Worm (Caenorhabditis elegans) whole organism, mixed stage, embryonic: ENCODE data around the gene spe-26.

Source experiments
- elt-3 ChIP-seq: fragments of 150-350 bp; optimal IDR thresholded peaks from 2 replicates; lab custom pipeline; 2014; ENCODE audit warnings: missing biosample characterization, missing genetic modification characterization
- unc-39 ChIP-seq: fragments of 150-350 bp; optimal IDR thresholded peaks from 2 replicates; lab custom pipeline; 2014; ENCODE audit warnings: missing biosample characterization, missing genetic modification characterization
- unc-62 ChIP-seq: fragments of 150-350 bp; optimal IDR thresholded peaks from 2 replicates; lab custom pipeline; 2014; ENCODE audit warnings: missing biosample characterization, missing genetic modification reagents, missing genetic modification characterization

DNA sequence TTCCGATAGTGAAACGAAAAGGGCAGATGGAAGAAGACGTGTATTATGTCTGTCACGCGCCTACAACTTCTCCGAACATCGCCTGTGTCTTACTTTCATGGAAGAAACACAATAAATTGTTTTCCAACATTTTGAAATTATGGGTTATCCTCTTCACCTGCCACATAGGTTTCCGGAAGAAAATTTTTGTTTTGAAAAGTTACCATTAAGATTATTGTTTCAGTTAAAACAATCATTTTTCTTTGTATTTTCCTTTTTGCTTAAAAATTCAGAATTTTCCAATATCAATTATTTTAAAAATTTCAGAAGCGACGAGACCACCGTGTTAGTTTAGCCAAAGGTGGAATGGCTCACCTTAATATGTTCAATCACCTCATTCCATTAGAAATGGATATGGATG lies 17.1 kb downstream of the spe-26 start, which contains the start of gene mask-1:
- TF ChIP-seq elt-3 (tag; lab: Kevin White, UChicago) (no peak), unc-39 (tag; lab: Kevin White, UChicago) (no peak), unc-62 (GFP tag; lab: Kevin White, UChicago) (no peak)
